Worm (Caenorhabditis elegans) whole organism, L1 larva: ENCODE data around the gene M03C11.6.
A peak's percentile ranks its signal among the peaks of the same experiment; 100 is the strongest.

Experiments
- C16A3.4 ChIP-seq: fragments of 150-350 bp; optimal IDR thresholded peaks from 2 replicates; lab custom pipeline; 2014; ENCODE audit warnings: missing biosample characterization, missing genetic modification characterization
- F16B12.6 ChIP-seq: fragments of 150-350 bp; optimal IDR thresholded peaks from 2 replicates; lab custom pipeline; 2014; ENCODE audit warnings: missing biosample characterization, missing genetic modification characterization
- aha-1 ChIP-seq: fragments of 150-350 bp; optimal IDR thresholded peaks from 2 replicates; lab custom pipeline; 2014; ENCODE audit warnings: missing biosample characterization, missing genetic modification characterization
- alr-1 ChIP-seq: fragments of 200-800 bp; sonication (Bioruptor generic); optimal IDR thresholded peaks from 2 replicates; lab custom pipeline; 2018; ENCODE audit warnings: borderline replicate concordance, mild to moderate bottlenecking, missing genetic modification characterization, missing compliant biosample characterization
- aly-2 ChIP-seq: fragments of 150-350 bp; optimal IDR thresholded peaks from 2 replicates; lab custom pipeline; 2014; ENCODE audit warnings: missing biosample characterization, missing genetic modification characterization
- ama-1 ChIP-seq: fragments of 150-350 bp; optimal IDR thresholded peaks from 2 replicates; lab custom pipeline; 2014
- blmp-1 ChIP-seq: fragments of 150-350 bp; optimal IDR thresholded peaks from 2 replicates; lab custom pipeline; 2014; ENCODE audit warnings: missing biosample characterization, missing genetic modification characterization
- ceh-8 ChIP-seq: fragments of 200-800 bp; sonication (Bioruptor generic); optimal IDR thresholded peaks from 2 replicates; lab custom pipeline; 2018; ENCODE audit warnings: mild to moderate bottlenecking, missing genetic modification characterization, moderate library complexity, missing compliant biosample characterization
- ceh-88 ChIP-seq: fragments of 200-800 bp; sonication (Bioruptor generic); IDR thresholded peaks from 2 replicates; pipeline ENCODE4 v1.3.6; 2022; ENCODE audit warnings: missing genetic modification characterization, missing compliant biosample characterization
- ceh-90 ChIP-seq: sonication (generic microtip); optimal IDR thresholded peaks from 2 replicates; lab custom pipeline; 2016; ENCODE audit warnings: missing genetic modification characterization, missing compliant biosample characterization
- ces-1 ChIP-seq: fragments of 150-350 bp; optimal IDR thresholded peaks from 2 replicates; lab custom pipeline; 2014; ENCODE audit warnings: missing biosample characterization, missing genetic modification reagents, missing genetic modification characterization
- dpl-1 ChIP-seq, 3 experiments: fragments of 150-350 bp in 2 of 3; sonication (generic microtip) in 1 of 3; optimal IDR thresholded peaks; 2 replicates each; lab custom pipeline; 2014 to 2017; ENCODE audit warnings: missing biosample characterization in 3 of 3, missing genetic modification characterization in 3 of 3, missing genetic modification reagents in 3 of 3
- efl-1 ChIP-seq, 4 experiments: fragments of 150-350 bp; optimal IDR thresholded peaks in 3 of 4; peaks in 1 of 4; 1 replicate in 1 of 4; 2 replicates in 3 of 4; lab custom pipeline; 2014; ENCODE audit warnings: missing biosample characterization in 2 of 4, missing genetic modification characterization in 2 of 4, missing genetic modification reagents in 2 of 4
- egl-13 ChIP-seq: sonication (generic microtip); optimal IDR thresholded peaks from 2 replicates; lab custom pipeline; 2016; ENCODE audit warnings: missing genotype, missing genetic modification reagents, missing genetic modification characterization, missing compliant biosample characterization
- egl-27 ChIP-seq, 2 experiments: fragments of 150-350 bp in 1 of 2; sonication (generic microtip); optimal IDR thresholded peaks; 3 replicates each; lab custom pipeline; 2017 to 2018; ENCODE audit warnings: missing biosample characterization in 2 of 2, missing genetic modification characterization in 2 of 2, missing genetic modification reagents in 2 of 2
- elt-2 ChIP-seq: sonication (generic microtip); optimal IDR thresholded peaks from 2 replicates; lab custom pipeline; 2016; ENCODE audit warnings: missing genetic modification characterization, mild to moderate bottlenecking, inconsistent platforms, missing compliant biosample characterization, missing genetic modification reagents
- elt-3 ChIP-seq, 6 experiments: fragments of 150-350 bp in 1 of 6; sonication (generic microtip); optimal IDR thresholded peaks; 2 replicates each; lab custom pipeline; 2017 to 2018; ENCODE audit warnings: missing biosample characterization in 6 of 6, missing genetic modification characterization in 6 of 6, inconsistent platforms in 1 of 6
- fos-1 ChIP-seq: fragments of 150-350 bp; optimal IDR thresholded peaks from 2 replicates; lab custom pipeline; 2014; ENCODE audit warnings: missing biosample characterization, missing genetic modification characterization
- hlh-17 ChIP-seq: fragments of 200-800 bp; sonication (Bioruptor generic); optimal IDR thresholded peaks from 2 replicates; lab custom pipeline; 2018; ENCODE audit warnings: missing genetic modification characterization, mild to moderate bottlenecking, missing compliant biosample characterization, moderate library complexity, borderline replicate concordance
- hlh-4 ChIP-seq: sonication (generic microtip); optimal IDR thresholded peaks from 2 replicates; lab custom pipeline; 2016; ENCODE audit warnings: mild to moderate bottlenecking, missing genetic modification characterization, missing compliant biosample characterization
- irx-1 ChIP-seq: sonication (generic microtip); optimal IDR thresholded peaks from 2 replicates; lab custom pipeline; 2016; ENCODE audit warnings: missing genetic modification characterization, missing compliant biosample characterization
- lin-13 ChIP-seq: fragments of 150-350 bp; optimal IDR thresholded peaks from 2 replicates; lab custom pipeline; 2014; ENCODE audit warnings: missing biosample characterization, missing genetic modification reagents, missing genetic modification characterization
- lin-14 ChIP-seq: fragments of 200-800 bp; sonication (Bioruptor generic); optimal IDR thresholded peaks from 2 replicates; lab custom pipeline; 2018; ENCODE audit warnings: mild to moderate bottlenecking, missing genetic modification characterization, moderate library complexity, missing compliant biosample characterization
- lin-35 ChIP-seq, 2 experiments: fragments of 150-350 bp; optimal IDR thresholded peaks; 2 replicates each; lab custom pipeline; 2014; ENCODE audit warnings: missing biosample characterization in 2 of 2, missing genetic modification characterization in 2 of 2, missing genetic modification reagents in 2 of 2
- lin-39 ChIP-seq: fragments of 150-350 bp; optimal IDR thresholded peaks from 2 replicates; lab custom pipeline; 2014; ENCODE audit warnings: missing biosample characterization, missing genetic modification reagents, missing genetic modification characterization
- mef-2 ChIP-seq: fragments of 150-350 bp; optimal IDR thresholded peaks from 2 replicates; lab custom pipeline; 2014; ENCODE audit warnings: missing biosample characterization, missing genetic modification characterization
- mep-1 ChIP-seq: fragments of 150-350 bp; optimal IDR thresholded peaks from 2 replicates; lab custom pipeline; 2014; ENCODE audit warnings: missing biosample characterization, missing genetic modification characterization
- nhr-11 ChIP-seq: fragments of 150-350 bp; optimal IDR thresholded peaks from 2 replicates; lab custom pipeline; 2014; ENCODE audit warnings: missing biosample characterization, missing genetic modification characterization
- nhr-12 ChIP-seq: sonication (generic microtip); optimal IDR thresholded peaks from 2 replicates; lab custom pipeline; 2017; ENCODE audit warnings: missing biosample characterization, missing genetic modification characterization
- nhr-19 ChIP-seq: fragments of 200-800 bp; sonication (Bioruptor generic); conservative IDR thresholded peaks from 2 replicates; pipeline ENCODE4 v1.3.6; 2022; ENCODE audit warnings: missing genetic modification characterization, missing compliant biosample characterization
- nhr-20 ChIP-seq: sonication (generic microtip); optimal IDR thresholded peaks from 2 replicates; lab custom pipeline; 2016; ENCODE audit warnings: mild to moderate bottlenecking, missing genetic modification characterization, missing compliant biosample characterization
- nhr-76 ChIP-seq: sonication (generic microtip); optimal IDR thresholded peaks from 2 replicates; lab custom pipeline; 2017; ENCODE audit warnings: missing biosample characterization, missing genetic modification characterization
- pag-3 ChIP-seq: sonication (generic microtip); optimal IDR thresholded peaks from 2 replicates; lab custom pipeline; 2017; ENCODE audit warnings: missing genetic modification characterization, mild to moderate bottlenecking, missing compliant biosample characterization, antibody characterized with exemption, borderline replicate concordance; ENCODE audit not compliant: insufficient read depth
- pax-3 ChIP-seq: fragments of 200-800 bp; sonication (Bioruptor generic); optimal IDR thresholded peaks from 2 replicates; lab custom pipeline; 2018; ENCODE audit warnings: mild to moderate bottlenecking, missing genetic modification characterization, moderate library complexity, missing compliant biosample characterization
- pqm-1 ChIP-seq: sonication (generic microtip); optimal IDR thresholded peaks from 3 replicates; lab custom pipeline; 2017; ENCODE audit warnings: missing biosample characterization, missing genetic modification characterization
- rnt-1 ChIP-seq: sonication (generic microtip); optimal IDR thresholded peaks from 2 replicates; lab custom pipeline; 2016; ENCODE audit warnings: mild to moderate bottlenecking, missing genetic modification characterization, moderate library complexity, missing compliant biosample characterization
- skn-1 ChIP-seq: fragments of 150-350 bp; optimal IDR thresholded peaks from 2 replicates; lab custom pipeline; 2014; ENCODE audit warnings: missing biosample characterization, missing genetic modification characterization
- snu-23 ChIP-seq: sonication (generic microtip); optimal IDR thresholded peaks from 2 replicates; lab custom pipeline; 2016; ENCODE audit warnings: missing genetic modification characterization, missing compliant biosample characterization
- sox-4 ChIP-seq: sonication (generic microtip); optimal IDR thresholded peaks from 2 replicates; lab custom pipeline; 2016; ENCODE audit warnings: missing genetic modification characterization, missing compliant biosample characterization
- sptf-1 ChIP-seq: fragments of 150-350 bp; optimal IDR thresholded peaks from 2 replicates; lab custom pipeline; 2014; ENCODE audit warnings: missing biosample characterization, missing genetic modification characterization
- sup-37 ChIP-seq: fragments of 200-800 bp; sonication (Bioruptor generic); optimal IDR thresholded peaks from 2 replicates; lab custom pipeline; 2018; ENCODE audit warnings: mild to moderate bottlenecking, missing genetic modification characterization, missing compliant biosample characterization
- tlp-1 ChIP-seq: fragments of 150-350 bp; optimal IDR thresholded peaks from 2 replicates; lab custom pipeline; 2014; ENCODE audit warnings: missing biosample characterization, missing genetic modification characterization
- unc-62 ChIP-seq: fragments of 150-350 bp; optimal IDR thresholded peaks from 2 replicates; lab custom pipeline; 2014; ENCODE audit warnings: missing biosample characterization, missing genetic modification reagents, missing genetic modification characterization
- unc-98 ChIP-seq: fragments of 200-800 bp; sonication (Bioruptor generic); IDR thresholded peaks from 2 replicates; pipeline ENCODE4 v1.3.6; 2022; ENCODE audit warnings: missing genetic modification characterization, missing compliant biosample characterization
- vab-15 ChIP-seq: sonication (generic microtip); optimal IDR thresholded peaks from 2 replicates; lab custom pipeline; 2017; ENCODE audit warnings: missing genotype, mild to moderate bottlenecking, missing genetic modification characterization, missing compliant biosample characterization
- zip-4 ChIP-seq: fragments of 200-800 bp; sonication (Bioruptor generic); optimal IDR thresholded peaks from 2 replicates; lab custom pipeline; 2018; ENCODE audit warnings: mild to moderate bottlenecking, missing genetic modification characterization, moderate library complexity, missing compliant biosample characterization
- ztf-4 ChIP-seq: fragments of 150-350 bp; optimal IDR thresholded peaks from 2 replicates; lab custom pipeline; 2014; ENCODE audit warnings: missing biosample characterization, missing genetic modification characterization

Gene M03C11.6

ce11 chrIII:10435938-10436842 lies 12.4 kb upstream of the M03C11.6 start, which contains the start of the genes smrd-1 and enu-3.1 (continued):
- peak; percentile 78 for TF ChIP-seq lin-14 (GFP tag; lab: Kevin White, UChicago)
- peak; percentile 53 to 71 for TF ChIP-seq efl-1 (optimal IDR thresholded peaks at IDR 0.05; lab: Kevin White, UChicago)
- peak; percentile 73 to 96 for TF ChIP-seq efl-1 (GFP tag; optimal IDR thresholded peaks at IDR 0.05 in 1 of 2; lab: Kevin White, UChicago)
- TF ChIP-seq dpl-1 (GFP tag; optimal IDR thresholded peaks at IDR 0.05; lab: Kevin White, UChicago): peak; percentile 37 to 75 (median 66)
- TF ChIP-seq, all 84 proteins: peak for 44; not testable (repeated sequence) for 40

- TF ChIP-seq aha-1 (tag; lab: Kevin White, UChicago) (no peak), ceh-90 (no peak), nhr-20 (peak; percentile 22), egl-13 (tag; lab: Kevin White, UChicago) (no peak), blmp-1 (tag; lab: Kevin White, UChicago) (no peak), alr-1 (tag; lab: Kevin White, UChicago) (no peak), lin-13 (GFP tag; lab: Kevin White, UChicago) (peak; percentile 2), skn-1 (tag; lab: Kevin White, UChicago) (no peak), hlh-4 (tag; lab: Kevin White, UChicago) (no peak), mep-1 (no peak), nhr-19 (GFP tag; lab: Robert Waterston, UW) (peak; percentile 44), unc-62 (GFP tag; lab: Kevin White, UChicago) (no peak), zip-4 (no peak), rnt-1 (tag; lab: Kevin White, UChicago) (peak; percentile 78), unc-98 (GFP tag; lab: Robert Waterston, UW) (no peak; the same call in 1 of the 2 replicates), sox-4 (tag; lab: Kevin White, UChicago) (peak; percentile 11), lin-39 (tag; lab: Kevin White, UChicago) (no peak), pqm-1 (tag; lab: Kevin White, UChicago) (no peak), hlh-17 (no peak), elt-3 (tag; optimal IDR thresholded peaks at IDR 0.05; lab: Kevin White, UChicago) (no peak), sptf-1 (no peak), egl-27 (tag; optimal IDR thresholded peaks at IDR 0.05; lab: Kevin White, UChicago) (no peak), tlp-1 (tag; lab: Kevin White, UChicago) (no peak), pag-3 (tag; lab: Kevin White, UChicago) (no peak), lin-14 (GFP tag; lab: Kevin White, UChicago) (no peak), irx-1 (tag; lab: Kevin White, UChicago) (peak; percentile 15), ceh-88 (GFP tag; lab: Robert Waterston, UW) (no peak), sup-37 (no peak), fos-1 (tag; lab: Kevin White, UChicago) (no peak), C16A3.4 (tag; lab: Kevin White, UChicago) (no peak), vab-15 (tag; lab: Kevin White, UChicago) (no peak), snu-23 (GFP tag; lab: Kevin White, UChicago) (peak; percentile 34), mef-2 (tag; lab: Kevin White, UChicago) (no peak), nhr-11 (tag; lab: Kevin White, UChicago) (no peak), aly-2 (tag; lab: Kevin White, UChicago) (no peak), F16B12.6 (tag; lab: Kevin White, UChicago) (peak; percentile 17), nhr-76 (tag; lab: Kevin White, UChicago) (no peak), pax-3 (tag; lab: Kevin White, UChicago) (peak; percentile 39), ztf-4 (tag; lab: Kevin White, UChicago) (no peak), dpl-1 (GFP tag; optimal IDR thresholded peaks at IDR 0.05; lab: Kevin White, UChicago) (peak in 1 of 3 experiments; percentile 19), elt-2 (tag; lab: Kevin White, UChicago) (no peak), ces-1 (GFP tag; lab: Kevin White, UChicago) (no peak), nhr-12 (tag; lab: Kevin White, UChicago) (no peak), efl-1 (optimal IDR thresholded peaks at IDR 0.05; lab: Kevin White, UChicago) (peak; percentile 6 to 36), efl-1 (GFP tag; optimal IDR thresholded peaks at IDR 0.05 in 1 of 2; lab: Kevin White, UChicago) (peak; percentile 26 to 93), lin-35 (GFP tag; optimal IDR thresholded peaks at IDR 0.05; lab: Kevin White, UChicago) (peak in 1 of 2 experiments; percentile 2), ama-1 (lab: Kevin White, UChicago) (no peak), ceh-8 (no peak)
Observed at ce11 chrIII:10432104-10432503, 8.3 kb upstream of the M03C11.6 start.
